Fruit fly (Drosophila melanogaster): ENCODE results near the gene vari.

dm6 chr2L:20764663-20765062 lies 32.2 kb downstream of the vari start:
- TF ChIP-seq CG9139 (GFP tag; optimal IDR thresholded peaks at IDR 0.05) (no peak), CG4318 (GFP tag; optimal IDR thresholded peaks at IDR 0.05) (no peak), salr (GFP tag; optimal IDR thresholded peaks at IDR 0.05) (no peak), esn (GFP tag; optimal IDR thresholded peaks at IDR 0.05) (no peak), Blimp-1 (GFP tag; optimal IDR thresholded peaks at IDR 0.05) (no peak), Hr38 (GFP tag; optimal IDR thresholded peaks at IDR 0.05) (no peak), achi (GFP tag; optimal IDR thresholded peaks at IDR 0.05) (no peak), acj6 (GFP tag; optimal IDR thresholded peaks at IDR 0.05) (no peak), Hr4 (GFP tag; optimal IDR thresholded peaks at IDR 0.05) (no peak), CG31627 (GFP tag; optimal IDR thresholded peaks at IDR 0.05) (no peak)
